Worm (Caenorhabditis elegans) whole organism, L4 larva: ENCODE results near the gene M04D8.8.

Experiments used
- daf-8 ChIP-seq: fragments of 200-800 bp; sonication (Bioruptor generic); IDR thresholded peaks from 2 replicates; pipeline ENCODE4 v1.3.6; 2022; ENCODE audit warnings: missing genetic modification characterization, missing compliant biosample characterization
- mep-1 ChIP-seq: fragments of 150-350 bp; sonication (generic microtip); optimal IDR thresholded peaks from 3 replicates; lab custom pipeline; 2014; ENCODE audit warnings: missing biosample characterization, missing genetic modification characterization
- nhr-77 ChIP-seq: fragments of 150-350 bp; optimal IDR thresholded peaks from 2 replicates; lab custom pipeline; 2014; ENCODE audit warnings: missing biosample characterization, missing genetic modification characterization

DNA sequence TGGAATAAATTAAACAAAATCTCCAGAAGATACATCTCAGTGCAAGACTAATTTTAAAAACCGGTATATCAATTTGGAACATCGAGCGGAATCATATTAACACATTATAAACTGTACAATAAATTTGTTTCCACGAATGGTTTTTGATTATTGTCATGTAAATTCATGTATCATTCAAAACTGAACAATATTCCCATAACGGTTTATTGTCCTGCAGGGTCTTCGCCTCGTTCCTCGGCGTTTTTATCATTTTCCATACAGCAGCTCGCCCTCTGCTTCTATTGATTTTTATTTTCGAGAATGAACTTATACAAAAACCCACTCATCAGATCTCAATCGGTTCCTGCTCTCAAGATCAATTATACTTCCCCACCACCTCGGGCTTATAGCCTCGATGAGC is 25.0 kb downstream of the M04D8.8 start, which contains the start of gene T16G12.8:
- TF ChIP-seq mep-1 (no peak), nhr-77 (tag; lab: Kevin White, UChicago) (no peak), daf-8 (no peak)
